Worm (Caenorhabditis elegans): ENCODE results near the gene str-74.

str-74 gene

ce11 chrX:10194327-10195096, 46.3 kb downstream of the str-74 start, which contains the start of gene myrf-2 (continued):
- TF ChIP-seq Y75B8A.6 (GFP tag; IDR thresholded peaks at IDR 0.05) (no peak), ama-1 (optimal IDR thresholded peaks at IDR 0.05) (no peak), lin-38 (GFP tag; IDR thresholded peaks at IDR 0.05) (no peak), ces-1 (GFP tag; optimal IDR thresholded peaks at IDR 0.05) (no peak), mxl-3 (GFP tag; optimal IDR thresholded peaks at IDR 0.05) (peak; percentile 58), arid-1 (GFP tag; conservative IDR thresholded peaks at IDR 0.05) (no peak), mdl-1 (tag; optimal IDR thresholded peaks at IDR 0.05) (peak in 1 of 2 experiments; percentile 36)

ce11 chrX:10189805-10190204, 51.0 kb downstream of the str-74 start:
- TF ChIP-seq ceh-20 (GFP tag; IDR thresholded peaks at IDR 0.05) (no peak), nhr-25 (tag; optimal IDR thresholded peaks at IDR 0.05; ENCODE audit: borderline replicate concordance, insufficient read depth) (peak; percentile 5), aha-1 (tag) (peak; percentile 91), ztf-11 (tag; optimal IDR thresholded peaks at IDR 0.05) (no peak), nhr-28 (tag; optimal IDR thresholded peaks at IDR 0.05) (peak; percentile 31)
